Fruit fly (Drosophila melanogaster): ENCODE measurements around the gene CG3448.

DNA sequence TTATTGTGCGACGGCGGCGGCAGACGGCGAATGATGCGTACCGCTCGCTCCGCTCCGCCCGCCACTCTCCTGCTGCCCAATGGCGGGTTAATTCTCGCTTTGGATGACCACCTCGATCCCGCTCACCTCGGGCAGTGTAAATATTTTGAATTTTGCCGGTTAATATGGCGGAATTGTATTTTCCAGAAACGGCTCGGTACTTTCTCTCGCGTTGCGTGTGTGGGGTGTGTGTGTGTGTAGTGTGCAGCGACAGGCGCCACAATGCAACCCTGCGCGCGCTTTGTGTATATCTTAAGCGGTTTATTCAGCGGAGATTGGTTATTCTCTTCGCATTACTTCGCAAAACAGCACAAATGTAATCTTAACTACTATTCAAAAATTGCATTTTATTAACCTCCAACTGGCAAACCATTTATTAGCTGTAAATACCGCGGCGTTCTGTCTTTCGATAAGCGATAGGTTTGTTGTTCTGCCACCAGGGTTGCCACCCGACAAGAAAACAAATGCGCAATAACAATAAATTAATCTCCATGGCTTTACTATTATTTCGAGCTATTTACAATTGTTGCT lies 4.5 kb upstream of the CG3448 start, which contains the start of the genes phol and CG3552:
- TF ChIP-seq psq (optimal IDR thresholded peaks at IDR 0.05) (no peak), CG8478 (optimal IDR thresholded peaks at IDR 0.05) (no peak), Dll (optimal IDR thresholded peaks at IDR 0.05) (no peak), EcR (GFP tag; optimal IDR thresholded peaks at IDR 0.05) (no peak)
